Worm (Caenorhabditis elegans) whole organism, early embryonic: ENCODE data around the gene glb-31.

ENCODE experiments used
- ama-1 ChIP-seq: fragments of 150-350 bp; optimal IDR thresholded peaks from 2 replicates; lab custom pipeline; 2014
- tbx-37 ChIP-seq: fragments of 200-800 bp; sonication (Bioruptor generic); conservative IDR thresholded peaks from 2 replicates; pipeline ENCODE4 v1.3.6; 2022; ENCODE audit warnings: missing genetic modification reagents, missing genetic modification characterization, missing compliant biosample characterization
- tra-4 ChIP-seq: sonication (generic microtip); optimal IDR thresholded peaks from 2 replicates; lab custom pipeline; 2017; ENCODE audit warnings: missing genetic modification characterization, missing compliant biosample characterization

DNA sequence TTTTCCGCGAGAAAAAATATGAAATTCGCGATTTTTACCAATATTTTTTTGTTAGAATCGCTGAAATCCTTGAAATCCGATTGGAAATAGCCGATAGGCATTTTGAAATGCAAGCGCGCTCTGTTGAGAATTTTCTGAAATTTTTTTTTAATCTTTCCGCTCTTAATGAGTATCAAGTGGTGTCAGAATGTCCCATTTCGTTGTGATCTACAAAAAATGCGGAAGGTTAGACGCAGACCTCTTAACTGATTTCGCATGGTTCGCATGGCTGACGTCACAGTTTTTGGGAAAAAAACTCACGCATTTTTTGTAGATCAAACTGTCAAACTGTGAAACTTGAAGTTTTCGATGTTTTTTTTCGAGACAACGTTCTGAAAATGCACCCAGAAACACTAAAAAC, 29.6 kb downstream of the glb-31 start, which contains the start of gene srw-66:
- TF ChIP-seq ama-1 (no peak), tbx-37 (no peak), tra-4 (tag; lab: Kevin White, UChicago) (no peak)
